Fruit fly (Drosophila melanogaster): Measurements from ENCODE around the gene Naa30A.
A peak's percentile ranks its signal among the peaks of the same experiment; 100 is the strongest.

Gene Naa30A

DNA sequence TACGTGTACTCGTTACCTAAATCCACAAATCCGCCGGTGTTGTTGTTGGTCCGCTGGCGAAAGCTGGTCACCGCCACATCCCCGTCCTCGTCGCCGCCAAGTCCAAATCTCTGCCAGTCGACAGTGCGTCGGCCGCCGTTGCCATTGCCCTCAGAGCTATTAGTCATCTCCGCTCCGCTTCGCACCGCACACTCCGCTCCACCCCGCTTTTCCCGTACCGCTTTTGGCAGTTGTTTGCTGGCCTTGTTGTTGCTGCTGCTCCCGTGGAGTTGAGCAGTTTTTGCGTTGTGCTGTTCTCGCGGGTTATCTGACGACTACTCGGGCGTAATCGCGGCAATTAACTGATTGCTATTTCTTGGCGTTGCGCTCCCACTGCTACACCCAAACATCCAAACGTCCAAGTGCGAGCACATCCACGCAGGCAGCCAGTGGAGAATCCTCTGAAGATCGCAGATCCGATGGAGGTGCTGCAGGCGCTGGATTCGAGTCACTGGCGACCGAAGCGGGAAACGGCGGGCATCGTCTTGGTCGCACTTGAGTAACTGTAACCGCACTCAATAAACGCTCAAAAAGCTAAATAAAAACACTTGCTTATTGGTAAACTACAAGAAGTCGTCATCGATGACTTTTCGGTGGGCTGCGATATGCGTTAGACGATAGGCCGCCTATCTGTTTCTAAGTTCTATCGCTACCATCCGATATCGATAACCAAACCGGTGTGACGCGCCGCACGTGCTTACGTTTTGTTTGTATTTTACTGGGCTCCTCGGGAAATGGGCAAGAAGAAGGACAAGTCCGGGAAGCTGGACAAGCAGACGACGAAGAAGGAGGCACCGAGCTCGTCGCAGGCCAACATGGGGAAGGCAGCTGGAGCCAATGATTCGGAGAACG, 11.7 kb downstream of the Naa30A start, which contains the start of the genes CG12773 and CG11417:
Gene CG12773, minus strand, starts transcription at position 660 of the 891 bp plus-strand sequence.
Gene CG11417, plus strand, starts transcription at position 693 of the 891 bp plus-strand sequence.
- TF ChIP-seq CG8478 (optimal IDR thresholded peaks at IDR 0.05) (no peak), CTCF (optimal IDR thresholded peaks at IDR 0.05) (no peak)

DNA sequence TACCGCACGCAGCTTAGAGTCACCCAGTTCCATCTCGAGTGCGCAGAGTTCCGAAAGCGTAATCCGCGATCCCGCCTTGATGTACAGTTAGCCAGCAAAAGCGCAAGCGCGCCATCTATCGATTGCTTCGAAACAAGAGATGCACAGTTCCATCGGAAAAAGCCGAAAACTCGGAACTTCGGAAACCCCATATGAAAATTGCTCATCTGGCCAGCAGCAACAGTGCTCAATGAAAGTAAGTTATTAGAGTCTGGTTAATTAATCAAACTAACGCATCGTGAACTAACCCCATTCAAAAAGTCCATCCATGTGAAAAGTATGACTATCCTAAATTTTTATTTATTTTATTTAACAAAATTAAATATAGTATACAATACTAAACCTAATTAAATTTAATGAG, 15.6 kb downstream of the Naa30A start, which contains the start of gene png:
Gene png, minus strand, starts transcription at position 101 of the 400 bp plus-strand sequence.
- TF ChIP-seq CG8478 (optimal IDR thresholded peaks at IDR 0.05) (no peak), CTCF (optimal IDR thresholded peaks at IDR 0.05) (peak in 1 of 2 experiments; percentile 31)

- TF ChIP-seq CTCF (optimal IDR thresholded peaks at IDR 0.05) = no peak
- TF ChIP-seq CG8478 (optimal IDR thresholded peaks at IDR 0.05) = no peak
These were observed 27.0 kb downstream of the Naa30A start, which contains the start of gene CG14770 for dm6 chrX:1368949-1369348. CG14770 (plus strand) TSS chrX:1369249.

DNA sequence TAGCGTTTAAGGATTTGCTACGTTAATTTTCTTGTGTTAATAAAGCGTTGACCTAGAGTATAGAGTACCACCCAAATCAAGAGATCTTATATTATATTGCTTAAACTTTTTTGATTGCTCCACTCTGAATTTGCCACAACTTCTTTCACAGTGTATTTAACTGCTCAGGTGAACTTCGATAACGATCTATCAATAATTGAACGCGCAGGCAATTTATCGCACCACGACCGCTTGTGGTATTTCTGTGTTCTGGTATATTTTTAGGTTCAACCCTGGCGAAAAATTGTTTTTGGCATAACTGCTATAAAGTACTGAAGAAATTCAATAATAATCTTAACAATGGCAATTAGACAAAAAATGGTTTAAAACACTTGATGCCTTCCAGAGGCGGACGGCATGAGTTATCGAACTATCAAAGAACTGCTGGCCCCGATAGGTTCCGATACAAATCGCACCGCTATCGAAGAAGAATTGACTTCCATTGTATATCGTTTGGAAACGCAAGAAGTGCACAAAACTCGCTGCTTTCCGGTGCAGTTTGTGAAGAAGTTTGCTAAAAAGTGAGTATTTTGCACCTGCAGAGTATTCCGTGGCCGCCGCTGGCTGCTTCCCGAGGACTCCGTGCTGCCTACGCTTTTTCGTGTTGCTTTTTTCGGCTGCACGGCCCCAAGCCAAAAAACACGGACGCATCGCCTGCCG, 28.3 kb downstream of the Naa30A start, which contains the start of gene ssx:
Gene ssx, plus strand, starts transcription at position 477 of the 699 bp plus-strand sequence.
- TF ChIP-seq CTCF (optimal IDR thresholded peaks at IDR 0.05) = peak in 1 of 2 experiments; percentile 20
- no peak for TF ChIP-seq CG8478 (optimal IDR thresholded peaks at IDR 0.05)

- TF ChIP-seq CG8478 (optimal IDR thresholded peaks at IDR 0.05) (no peak), CTCF (optimal IDR thresholded peaks at IDR 0.05) (no peak)
These were observed 30.8 kb downstream of the Naa30A start for dm6 chrX:1372667-1373066.

- no peak for TF ChIP-seq CTCF (optimal IDR thresholded peaks at IDR 0.05)
- TF ChIP-seq CG8478 (optimal IDR thresholded peaks at IDR 0.05) = no peak
These were observed 33.5 kb downstream of the Naa30A start, which contains the start of gene AMPKalpha for dm6 chrX:1375265-1375958. AMPKalpha (plus strand) TSS chrX:1375536.

dm6 chrX:1379692-1380349, 37.9 kb downstream of the Naa30A start:
- TF ChIP-seq CG8478 (optimal IDR thresholded peaks at IDR 0.05) = no peak
- TF ChIP-seq CTCF (optimal IDR thresholded peaks at IDR 0.05) = no peak

- TF ChIP-seq CG8478 (optimal IDR thresholded peaks at IDR 0.05) = no peak
- peak in 1 of 2 experiments; percentile 17 for TF ChIP-seq CTCF (optimal IDR thresholded peaks at IDR 0.05)
These were observed 38.6 kb downstream of the Naa30A start, which contains the start of the genes CG3719 and CG32813 for dm6 chrX:1380350-1381060. CG3719 (minus strand) TSS chrX:1380480. CG32813 (plus strand) TSS chrX:1380914.

DNA sequence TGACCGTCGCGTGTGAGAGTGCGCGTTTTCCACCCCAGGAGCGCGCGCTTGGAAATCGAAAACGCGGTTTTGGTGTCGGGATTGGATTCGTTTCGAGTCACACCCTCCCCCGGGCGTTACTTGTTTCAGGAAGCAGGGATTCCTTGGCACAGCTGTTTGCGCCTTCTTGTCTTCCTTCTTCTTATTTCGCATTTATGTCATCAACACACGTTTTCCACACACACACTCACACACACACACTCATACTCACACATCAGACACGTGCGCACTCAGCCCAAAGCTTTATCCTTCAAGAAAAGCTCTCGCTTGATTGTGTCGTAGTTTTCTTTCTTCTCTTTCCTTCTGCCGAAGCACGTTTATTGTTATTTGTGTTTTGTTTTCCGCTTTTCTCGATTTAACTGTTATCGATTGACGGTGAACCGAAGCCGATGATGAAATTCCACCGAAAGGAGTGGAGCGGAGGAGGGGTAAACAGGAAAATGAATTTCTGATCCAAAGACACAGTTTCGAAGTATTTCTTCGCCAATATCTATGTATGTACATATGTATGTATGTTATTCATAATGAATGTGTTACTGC, 39.6 kb downstream of the Naa30A start:
- no peak for TF ChIP-seq CTCF (optimal IDR thresholded peaks at IDR 0.05)
- no peak for TF ChIP-seq CG8478 (optimal IDR thresholded peaks at IDR 0.05)

DNA sequence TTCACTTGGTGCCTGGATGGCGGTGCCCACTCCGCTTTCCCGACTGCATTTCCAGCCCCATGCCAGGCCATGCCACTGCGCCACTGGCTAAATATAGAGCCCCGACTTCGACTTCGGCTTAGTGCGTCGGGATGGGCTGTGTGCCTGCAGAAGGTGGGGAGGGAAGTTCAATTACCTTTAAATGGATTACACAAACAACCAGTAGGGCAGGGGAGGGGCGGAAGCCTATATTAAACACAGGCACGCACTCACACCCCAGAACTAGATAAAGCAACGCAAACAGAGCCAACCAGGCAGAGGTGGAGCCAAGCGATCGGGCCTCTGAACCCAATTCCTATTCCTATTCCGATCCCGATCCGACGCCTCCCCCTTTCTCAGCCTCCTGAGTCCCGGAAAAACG, 40.6 kb downstream of the Naa30A start:
- no peak for TF ChIP-seq CG8478 (optimal IDR thresholded peaks at IDR 0.05)
- no peak for TF ChIP-seq CTCF (optimal IDR thresholded peaks at IDR 0.05)

DNA sequence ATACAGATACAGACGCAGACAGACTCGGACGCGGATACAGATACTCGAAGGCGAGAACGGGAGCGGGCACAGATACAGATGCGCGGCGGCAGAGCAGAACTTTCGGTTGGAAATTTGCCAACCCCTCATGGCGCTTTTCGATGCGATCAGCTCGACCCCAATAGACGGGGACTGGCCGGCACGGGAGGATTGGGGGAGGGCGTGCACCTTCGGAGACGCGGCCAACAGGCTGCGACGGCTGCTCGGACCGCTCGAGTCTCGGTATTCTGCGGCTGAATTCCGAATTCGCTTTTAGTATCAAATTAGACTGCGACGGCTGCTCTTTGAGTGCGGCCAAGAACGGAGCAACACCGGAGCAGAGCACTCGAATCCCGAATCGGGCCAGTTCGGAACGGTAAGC, 42.3 kb downstream of the Naa30A start:
- TF ChIP-seq CTCF (optimal IDR thresholded peaks at IDR 0.05) = no peak
- no peak for TF ChIP-seq CG8478 (optimal IDR thresholded peaks at IDR 0.05)

DNA sequence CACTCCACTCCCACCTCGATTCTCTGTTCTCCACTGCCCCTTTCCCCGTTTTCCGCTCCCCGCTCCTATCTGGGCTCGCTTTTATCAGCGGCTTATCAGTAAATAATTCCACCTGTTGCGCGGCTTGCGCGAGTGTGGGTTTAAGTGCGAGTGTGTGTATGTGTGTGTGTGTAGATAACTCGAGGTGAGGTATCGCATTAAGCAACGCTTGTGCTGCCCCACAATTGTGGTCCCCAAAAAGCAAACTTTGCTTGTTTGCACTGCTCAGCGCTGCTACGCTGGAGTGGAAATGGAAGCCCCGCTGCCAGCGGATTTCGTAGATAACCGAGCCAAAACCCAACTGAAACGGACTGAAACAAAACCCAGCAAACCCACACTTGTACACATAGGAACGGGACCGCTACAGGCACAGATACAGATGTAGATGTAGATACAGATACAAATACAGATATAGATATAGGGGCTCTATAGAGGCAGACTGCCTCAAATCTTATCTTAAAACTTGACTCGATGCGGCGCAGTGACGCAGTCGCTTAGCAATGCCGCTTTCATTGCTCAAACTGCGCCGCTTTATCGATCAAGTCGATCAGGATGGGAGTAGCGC, 45.3 kb downstream of the Naa30A start:
- TF ChIP-seq CTCF (optimal IDR thresholded peaks at IDR 0.05) = no peak

DNA sequence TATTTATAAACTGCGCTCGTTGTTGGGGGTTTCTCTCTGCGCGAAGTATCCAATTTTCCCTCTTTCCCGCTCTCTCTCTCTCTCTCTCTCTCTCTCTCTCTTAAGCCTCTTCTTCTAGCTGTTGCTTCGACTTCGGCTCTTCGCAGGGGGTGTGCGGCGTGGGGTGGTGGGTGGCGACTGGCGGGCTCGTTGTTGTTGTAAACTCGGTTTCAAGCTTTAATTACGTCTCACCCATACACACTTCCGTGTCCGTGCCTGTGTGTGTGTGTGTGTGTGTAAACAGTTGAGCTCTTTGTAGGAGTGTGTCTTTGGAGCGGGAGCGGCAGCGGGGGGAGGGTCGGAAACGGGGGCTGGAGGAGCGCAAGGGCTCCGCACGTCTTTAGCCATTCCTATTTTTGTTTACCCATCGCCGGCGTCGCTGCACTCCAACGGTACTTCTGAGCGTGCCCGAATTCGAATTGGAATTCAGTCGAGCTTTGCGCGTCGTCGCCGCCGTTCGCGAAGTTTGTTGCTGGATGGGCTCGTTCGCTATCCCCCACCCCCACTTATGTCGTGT, 46.3 kb downstream of the Naa30A start:
- TF ChIP-seq CTCF (optimal IDR thresholded peaks at IDR 0.05) = no peak
- no peak for TF ChIP-seq CG8478 (optimal IDR thresholded peaks at IDR 0.05)

All from S2 (cell line).